Worm (Caenorhabditis elegans) whole organism, early embryonic: ENCODE measurements around the gene Y51H7BR.4.

Experiments used
- ama-1 ChIP-seq: fragments of 150-350 bp; optimal IDR thresholded peaks from 2 replicates; lab custom pipeline; 2014
- hnd-1 ChIP-seq: sonication (generic microtip); optimal IDR thresholded peaks from 2 replicates; lab custom pipeline; 2016; ENCODE audit warnings: missing genetic modification characterization, missing compliant biosample characterization

ce11 chrII:1579886-1580285 lies 50.7 kb downstream of the Y51H7BR.4 start, which contains the start of gene math-38:
- no peak for TF ChIP-seq hnd-1 (tag; lab: Kevin White, UChicago)
- TF ChIP-seq ama-1 (lab: Kevin White, UChicago): no peak
